Worm (Caenorhabditis elegans) whole organism, young adult: ENCODE results near the gene rack-1.

ENCODE experiments used
- B0336.3 ChIP-seq: fragments of 200-800 bp; sonication (Bioruptor generic); IDR thresholded peaks from 2 replicates; pipeline ENCODE4 v1.3.6; 2022; ENCODE audit warnings: missing genetic modification characterization, missing compliant biosample characterization
- D2030.7 ChIP-seq: fragments of 200-800 bp; sonication (Bioruptor generic); IDR thresholded peaks from 2 replicates; pipeline ENCODE4 v1.3.6; 2022; ENCODE audit warnings: missing genetic modification reagents, missing genetic modification characterization, missing compliant biosample characterization
- F37B4.10 ChIP-seq: fragments of 200-800 bp; sonication (Bioruptor generic); IDR thresholded peaks from 2 replicates; pipeline ENCODE4 v1.3.6; 2022; ENCODE audit warnings: missing genetic modification characterization, missing compliant biosample characterization
- chd-7 ChIP-seq: sonication (generic microtip); optimal IDR thresholded peaks from 2 replicates; lab custom pipeline; 2016; ENCODE audit warnings: mild to moderate bottlenecking, missing genetic modification characterization, moderate library complexity, missing compliant biosample characterization
- nfya-2 ChIP-seq: fragments of 200-800 bp; sonication (Bioruptor generic); IDR thresholded peaks from 2 replicates; pipeline ENCODE4 v1.3.6; 2022; ENCODE audit warnings: missing genetic modification reagents, missing genetic modification characterization, missing compliant biosample characterization
- nhr-120 ChIP-seq: fragments of 200-800 bp; sonication (Bioruptor generic); IDR thresholded peaks from 2 replicates; pipeline ENCODE4 v1.3.6; 2022; ENCODE audit warnings: missing genetic modification characterization, missing compliant biosample characterization
- pbrm-1 ChIP-seq: fragments of 200-800 bp; sonication (Bioruptor generic); IDR thresholded peaks from 2 replicates; pipeline ENCODE4 v1.3.6; 2022; ENCODE audit warnings: missing genetic modification reagents, missing genetic modification characterization, missing compliant biosample characterization
- unc-130 ChIP-seq: sonication (generic microtip); optimal IDR thresholded peaks from 2 replicates; lab custom pipeline; 2016; ENCODE audit warnings: missing genetic modification reagents, missing genetic modification characterization, missing compliant biosample characterization
- ztf-26 ChIP-seq: sonication (generic microtip); optimal IDR thresholded peaks from 2 replicates; lab custom pipeline; 2017; ENCODE audit warnings: missing genetic modification characterization, missing compliant biosample characterization
- ztf-6 ChIP-seq: fragments of 200-800 bp; sonication (Bioruptor generic); IDR thresholded peaks from 2 replicates; pipeline ENCODE4 v1.3.6; 2022; ENCODE audit warnings: missing genetic modification reagents, missing genetic modification characterization, missing compliant biosample characterization

ce11 chrIV:10161706-10162105 is 14.8 kb upstream of the rack-1 start, which contains the start of gene pps-1:
- TF ChIP-seq ztf-26 (tag; lab: Kevin White, UChicago) (no peak), pbrm-1 (GFP tag; lab: Robert Waterston, UW) (no peak), chd-7 (tag; lab: Kevin White, UChicago) (no peak), D2030.7 (no peak), nfya-2 (GFP tag; lab: Robert Waterston, UW) (no peak), ztf-6 (GFP tag; lab: Robert Waterston, UW) (no peak), F37B4.10 (GFP tag; lab: Robert Waterston, UW) (no peak), unc-130 (GFP tag; lab: Kevin White, UChicago) (no peak), nhr-120 (GFP tag; lab: Robert Waterston, UW) (no peak), B0336.3 (no peak)
